Worm (Caenorhabditis elegans): ENCODE results near the gene T23G4.127.

DNA sequence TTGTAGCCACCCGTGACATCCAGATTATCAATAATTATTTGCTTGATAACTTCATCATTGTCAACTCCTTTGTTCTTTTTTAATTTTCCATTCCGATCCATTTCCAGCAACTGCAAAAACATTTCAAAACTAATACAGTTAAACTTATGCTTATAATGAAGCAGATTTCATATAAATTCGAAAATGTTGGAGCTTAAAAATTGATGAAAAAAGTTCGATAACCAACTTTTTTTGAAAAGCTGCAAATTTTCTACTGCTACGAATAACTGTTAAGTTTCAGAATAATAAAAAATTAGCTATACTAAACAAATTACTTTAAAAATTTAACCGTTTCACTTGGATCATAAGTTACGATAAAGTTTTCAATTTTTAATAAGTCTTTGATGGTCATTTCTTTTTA is 17.8 kb upstream of the T23G4.127 start, which contains the start of gene C47A4.1:
- TF ChIP-seq hmg-4 (GFP tag; optimal IDR thresholded peaks at IDR 0.05) (no peak), ama-1 (optimal IDR thresholded peaks at IDR 0.05) (no peak), hnd-1 (tag; optimal IDR thresholded peaks at IDR 0.05) (no peak), B0310.2 (tag; optimal IDR thresholded peaks at IDR 0.05) (no peak), tbx-11 (GFP tag; IDR thresholded peaks at IDR 0.05) (no peak), ceh-36 (tag; optimal IDR thresholded peaks at IDR 0.05) (no peak), ceh-13 (GFP tag; optimal IDR thresholded peaks at IDR 0.05) (no peak)

All from whole organism, early embryonic.